Worm (Caenorhabditis elegans): Measurements from ENCODE around the gene C25E10.13.

The C25E10.13 gene

ce11 chrV:9088758-9089157 lies 29.2 kb downstream of the C25E10.13 start (continued):
- TF ChIP-seq ceh-100 (GFP tag; IDR thresholded peaks at IDR 0.05) (peak; percentile 14; the same call in 1 of the 2 replicates), die-1 (tag; optimal IDR thresholded peaks at IDR 0.05) (no peak), mxl-1 (tag; optimal IDR thresholded peaks at IDR 0.05) (no peak)

- TF ChIP-seq bed-1 (GFP tag; IDR thresholded peaks at IDR 0.05) (0 out of 2 replicates have a peak, but pooled peaks have one; percentile 62), ekl-4 (GFP tag; IDR thresholded peaks at IDR 0.05) (peak; percentile 61; the same call in 1 of the 2 replicates), hmg-1.2 (GFP tag; IDR thresholded peaks at IDR 0.05) (peak; percentile 53), mcd-1 (GFP tag; IDR thresholded peaks at IDR 0.05) (peak; percentile 39; the same call in 1 of the 2 replicates), madf-6 (GFP tag; IDR thresholded peaks at IDR 0.05) (peak; percentile 60), Y56A3A.18 (GFP tag; IDR thresholded peaks at IDR 0.05) (peak; percentile 43; the same call in 1 of the 2 replicates), aptf-3 (GFP tag; IDR thresholded peaks at IDR 0.05) (peak; percentile 81; the same call in 1 of the 2 replicates), hmg-20 (GFP tag; IDR thresholded peaks at IDR 0.05) (peak; percentile 11; the same call in 1 of the 2 replicates), lin-26 (GFP tag; IDR thresholded peaks at IDR 0.05) (peak; percentile 43; the same call in 1 of the 2 replicates), D2030.7 (GFP tag; IDR thresholded peaks at IDR 0.05) (peak; percentile 48; the same call in 1 of the 2 replicates), hsf-1 (GFP tag; IDR thresholded peaks at IDR 0.05) (peak; percentile 58), snpc-4 (GFP tag; optimal IDR thresholded peaks at IDR 0.05) (peak; percentile 58), snpc-4 (tag; optimal IDR thresholded peaks at IDR 0.05) (peak in 3 of 4 experiments; percentile 53 to 79 (median 66)), zfh-2 (GFP tag; conservative IDR thresholded peaks at IDR 0.05) (0 out of 2 replicates have a peak, but pooled peaks have one; percentile 36), snpc-1.1 (tag; optimal IDR thresholded peaks at IDR 0.05; ENCODE audit: insufficient read depth) (peak; percentile 79), F49E8.2 (tag; optimal IDR thresholded peaks at IDR 0.05; ENCODE audit: insufficient read depth) (peak; percentile 2), tbp1 (GFP tag; optimal IDR thresholded peaks at IDR 0.05) (peak; percentile 49), dox-1 (GFP tag; IDR thresholded peaks at IDR 0.05) (peak; percentile 55), hlh-12 (tag; optimal IDR thresholded peaks at IDR 0.05) (peak; percentile 30), attf-6 (GFP tag; IDR thresholded peaks at IDR 0.05) (peak; percentile 77), ceh-100 (GFP tag; IDR thresholded peaks at IDR 0.05) (peak; percentile 16; the same call in 1 of the 2 replicates), rcor-1 (GFP tag; IDR thresholded peaks at IDR 0.05) (peak; percentile 54)
Observed at ce11 chrV:9090824-9091798, 31.6 kb downstream of the C25E10.13 start.

ce11 chrV:9092209-9092608 lies 32.7 kb downstream of the C25E10.13 start, which contains the start of gene T27E4.1:
Gene T27E4.1, plus strand, starts transcription at chrV:9092345.
- TF ChIP-seq F37B4.10 (GFP tag; IDR thresholded peaks at IDR 0.05) (no peak), ceh-27 (GFP tag; optimal IDR thresholded peaks at IDR 0.05) (peak; percentile 9)

- 0 out of 2 replicates have a peak, but pooled peaks have one; percentile 18 for TF ChIP-seq B0336.3 (GFP tag; IDR thresholded peaks at IDR 0.05)
- TF ChIP-seq rcor-1 (GFP tag; IDR thresholded peaks at IDR 0.05): 0 out of 2 replicates have a peak, but pooled peaks have one; percentile 12
- peak; percentile 25; the same call in 1 of the 2 replicates for TF ChIP-seq hmg-1.2 (GFP tag; IDR thresholded peaks at IDR 0.05)
- TF ChIP-seq let-526 (GFP tag; IDR thresholded peaks at IDR 0.05): peak; percentile 41; the same call in 1 of the 2 replicates
- peak; percentile 47 for TF ChIP-seq tbp1 (GFP tag; optimal IDR thresholded peaks at IDR 0.05)
- peak; percentile 44 for TF ChIP-seq K12H6.12 (tag; optimal IDR thresholded peaks at IDR 0.05)
- TF ChIP-seq nhr-80 (tag; optimal IDR thresholded peaks at IDR 0.05): peak; percentile 46
- TF ChIP-seq F22D6.2 (tag; optimal IDR thresholded peaks at IDR 0.05): no peak
- peak; percentile 50 for TF ChIP-seq attf-5 (GFP tag; optimal IDR thresholded peaks at IDR 0.05)
- peak; percentile 27 for TF ChIP-seq tlf-1 (GFP tag; optimal IDR thresholded peaks at IDR 0.05)
- peak; percentile 33 for TF ChIP-seq chd-7 (tag; optimal IDR thresholded peaks at IDR 0.05)
- TF ChIP-seq K11D2.4 (GFP tag; IDR thresholded peaks at IDR 0.05): no peak
- TF ChIP-seq let-607 (tag; optimal IDR thresholded peaks at IDR 0.05): peak in 1 of 2 experiments; percentile 6
- TF ChIP-seq ets-4 (GFP tag; optimal IDR thresholded peaks at IDR 0.05): no peak
- TF ChIP-seq cebp-1 (GFP tag; IDR thresholded peaks at IDR 0.05): no peak
- TF ChIP-seq cebp-1 (tag; optimal IDR thresholded peaks at IDR 0.05): peak; percentile 66
- TF ChIP-seq snpc-4 (GFP tag; optimal IDR thresholded peaks at IDR 0.05): no peak
- peak in 1 of 4 experiments; percentile 18 for TF ChIP-seq snpc-4 (tag; optimal IDR thresholded peaks at IDR 0.05)
Observed at ce11 chrV:9094060-9094628, 34.6 kb downstream of the C25E10.13 start.
